Comparison of ENCODE assay signal across 1 fruit fly cellular context in the genomic region with DNA sequence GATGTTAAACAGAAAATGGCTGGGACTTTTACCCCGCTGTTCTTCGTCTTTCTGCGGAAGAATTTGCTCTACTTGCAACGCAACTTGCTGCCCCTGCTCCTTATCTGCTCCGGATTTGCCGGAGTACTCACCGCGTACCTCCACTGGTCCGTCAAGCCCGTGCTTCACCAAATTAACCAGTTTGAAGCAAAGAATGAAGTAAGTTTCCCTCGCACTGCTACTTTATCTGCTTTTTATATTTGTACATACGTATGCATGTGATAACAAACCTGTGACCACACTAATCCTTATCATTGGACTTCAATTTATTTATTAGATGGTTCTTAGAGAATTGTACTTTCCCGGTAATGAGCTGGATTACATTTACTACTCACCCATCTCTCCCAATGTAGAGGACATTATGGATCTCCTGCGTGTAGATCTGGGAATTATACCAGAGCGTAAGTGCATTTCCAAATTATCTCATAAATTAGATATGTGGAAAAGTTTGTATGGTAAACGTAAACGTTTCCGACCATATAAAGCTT.
A peak's percentile ranks its signal among the peaks of the same experiment; 100 is the strongest.
TF ChIP-seq lines count a peak whose summit lies in the region.

Gene CG16890 (minus strand): TSS at position 184 of the 527 bp plus-strand sequence.

TF ChIP-seq in whole organism, embryonic, 481 proteins besides CTCF, POLR2A, EP300 and RAD21 (continued from another document):
- TF ChIP-seq Sry-δ (GFP tag; optimal IDR thresholded peaks at IDR 0.05; lab: Kevin White, UChicago): no peak
- TF ChIP-seq CG3995 (GFP tag; optimal IDR thresholded peaks at IDR 0.05; lab: Kevin White, UChicago): peak; percentile 81
- peak; percentile 90 for TF ChIP-seq MESR4 (GFP tag; optimal IDR thresholded peaks at IDR 0.05; lab: Kevin White, UChicago)
- TF ChIP-seq exex (tag; optimal IDR thresholded peaks at IDR 0.05; lab: Kevin White, UChicago): peak; percentile 28
- TF ChIP-seq CG12071 (GFP tag; optimal IDR thresholded peaks at IDR 0.05; lab: Kevin White, UChicago): no peak
- 0 out of 3 replicates have a peak, but pooled peaks have one; percentile 36 for TF ChIP-seq CG7963 (GFP tag; IDR thresholded peaks at IDR 0.05; lab: Robert Waterston, UW; ENCODE audit: partially characterized antibody)
- peak in 1 of 2 experiments; percentile 14 for TF ChIP-seq Pdp1 (GFP tag; optimal IDR thresholded peaks at IDR 0.05; lab: Kevin White, UChicago)
- peak; percentile 11 for TF ChIP-seq fu2 (GFP tag; optimal IDR thresholded peaks at IDR 0.05; lab: Kevin White, UChicago)
- TF ChIP-seq CG8924 (tag; optimal IDR thresholded peaks at IDR 0.05; lab: Kevin White, UChicago): no peak
- TF ChIP-seq CG34422 (GFP tag; IDR thresholded peaks at IDR 0.05; lab: Robert Waterston, UW): peak; percentile 6; the same call in 1 of the 3 replicates
- TF ChIP-seq knrl (GFP tag; IDR thresholded peaks at IDR 0.05; lab: Robert Waterston, UW; ENCODE audit: partially characterized antibody): 0 out of 3 replicates have a peak, but pooled peaks have one; percentile 6
- TF ChIP-seq CG4617 (GFP tag; optimal IDR thresholded peaks at IDR 0.05; lab: Kevin White, UChicago; ENCODE audit: borderline replicate concordance): peak; percentile 14
- no peak for TF ChIP-seq cas (GFP tag; IDR thresholded peaks at IDR 0.05; lab: Robert Waterston, UW)
- TF ChIP-seq CG15011 (GFP tag; optimal IDR thresholded peaks at IDR 0.05; lab: Kevin White, UChicago): no peak
- no peak for TF ChIP-seq CG14441 (GFP tag; IDR thresholded peaks at IDR 0.05; lab: Robert Waterston, UW)
- TF ChIP-seq CG14965 (GFP tag; optimal IDR thresholded peaks at IDR 0.05; lab: Kevin White, UChicago; ENCODE audit: borderline replicate concordance): no peak
- 0 out of 2 replicates have a peak, but pooled peaks have one; percentile 54 for TF ChIP-seq MBD-R2 (GFP tag; IDR thresholded peaks at IDR 0.05; lab: Robert Waterston, UW)
- no peak for TF ChIP-seq CG30431 (GFP tag; optimal IDR thresholded peaks at IDR 0.05; lab: Kevin White, UChicago)
